Worm (Caenorhabditis elegans) whole organism, late embryonic: ENCODE measurements around the gene F54D1.1.

Experiments
- K09A11.1 ChIP-seq: sonication (generic microtip); optimal IDR thresholded peaks from 2 replicates; lab custom pipeline; 2017; ENCODE audit warnings: antibody characterized with exemption, mild to moderate bottlenecking, missing genetic modification characterization, missing compliant biosample characterization; ENCODE audit not compliant: insufficient read depth
- ahr-1 ChIP-seq: sonication (generic microtip); optimal IDR thresholded peaks from 2 replicates; lab custom pipeline; 2016; ENCODE audit warnings: missing genetic modification characterization, missing compliant biosample characterization
- ceh-22 ChIP-seq: sonication (generic microtip); optimal IDR thresholded peaks from 2 replicates; lab custom pipeline; 2017; ENCODE audit warnings: missing biosample characterization, missing genetic modification characterization
- dmd-4 ChIP-seq: sonication (generic microtip); optimal IDR thresholded peaks from 2 replicates; lab custom pipeline; 2016; ENCODE audit warnings: borderline replicate concordance, missing genetic modification characterization, missing compliant biosample characterization
- ets-4 ChIP-seq: sonication (generic microtip); optimal IDR thresholded peaks from 2 replicates; lab custom pipeline; 2016; ENCODE audit warnings: missing genetic modification characterization, missing compliant biosample characterization
- hlh-8 ChIP-seq: sonication (generic microtip); optimal IDR thresholded peaks from 2 replicates; lab custom pipeline; 2016; ENCODE audit warnings: missing genotype, missing genetic modification characterization, missing compliant biosample characterization
- madf-2 ChIP-seq: sonication (generic microtip); optimal IDR thresholded peaks from 2 replicates; lab custom pipeline; 2017; ENCODE audit warnings: missing genetic modification characterization, missing compliant biosample characterization
- pax-1 ChIP-seq: fragments of 150-350 bp; optimal IDR thresholded peaks from 2 replicates; lab custom pipeline; 2014; ENCODE audit warnings: missing biosample characterization, missing genetic modification characterization
- sox-2 ChIP-seq: fragments of 200-800 bp; sonication (Bioruptor generic); IDR thresholded peaks from 2 replicates; pipeline ENCODE4 v1.3.6; 2022; ENCODE audit warnings: missing genetic modification reagents, missing genetic modification characterization, missing compliant biosample characterization
- sox-4 ChIP-seq: sonication (generic microtip); optimal IDR thresholded peaks from 2 replicates; lab custom pipeline; 2017; ENCODE audit warnings: mild to moderate bottlenecking, missing genetic modification characterization, inconsistent platforms, missing compliant biosample characterization
- tbx-2 ChIP-seq: sonication (generic microtip); optimal IDR thresholded peaks from 2 replicates; lab custom pipeline; 2016; ENCODE audit warnings: missing genetic modification characterization, missing compliant biosample characterization
- unc-42 ChIP-seq: sonication (generic microtip); optimal IDR thresholded peaks from 2 replicates; lab custom pipeline; 2016; ENCODE audit warnings: missing genotype, missing genetic modification characterization, missing compliant biosample characterization
- unc-55 ChIP-seq: sonication (generic microtip); optimal IDR thresholded peaks from 2 replicates; lab custom pipeline; 2017; ENCODE audit warnings: missing biosample characterization, missing genetic modification reagents, missing genetic modification characterization
- zip-5 ChIP-seq: sonication (generic microtip); optimal IDR thresholded peaks from 2 replicates; lab custom pipeline; 2016; ENCODE audit warnings: missing genetic modification characterization, missing compliant biosample characterization

ce11 chrIV:11306548-11306947, 44.9 kb downstream of the F54D1.1 start, which contains the start of gene B0035.13:
- no peak for TF ChIP-seq ets-4 (tag; lab: Kevin White, UChicago)
- TF ChIP-seq K09A11.1 = no peak
- TF ChIP-seq sox-2 (GFP tag; lab: Robert Waterston, UW) = no peak
- no peak for TF ChIP-seq zip-5 (tag; lab: Kevin White, UChicago)
- no peak for TF ChIP-seq ceh-22 (tag; lab: Kevin White, UChicago)
- TF ChIP-seq ahr-1 (tag; lab: Kevin White, UChicago) = no peak
- TF ChIP-seq tbx-2 (tag; lab: Kevin White, UChicago) = no peak
- no peak for TF ChIP-seq dmd-4
- TF ChIP-seq unc-55 (GFP tag; lab: Kevin White, UChicago) = no peak
- TF ChIP-seq unc-42 (tag; lab: Kevin White, UChicago) = no peak
- no peak for TF ChIP-seq sox-4
- TF ChIP-seq pax-1 (tag; lab: Kevin White, UChicago) = no peak
- no peak for TF ChIP-seq hlh-8 (tag; lab: Kevin White, UChicago)
- no peak for TF ChIP-seq madf-2 (tag; lab: Kevin White, UChicago)
